Worm (Caenorhabditis elegans) whole organism, mixed stage, embryonic: ENCODE data around the gene abu-2.

ENCODE experiments used
- M03D4.4 ChIP-seq: sonication (generic microtip); optimal IDR thresholded peaks from 2 replicates; lab custom pipeline; 2017; ENCODE audit warnings: mild to moderate bottlenecking, missing genetic modification characterization, missing compliant biosample characterization
- bed-3 ChIP-seq: fragments of 200-800 bp; sonication (Bioruptor generic); optimal IDR thresholded peaks from 3 replicates; lab custom pipeline; 2018; ENCODE audit warnings: mild to moderate bottlenecking, missing genetic modification characterization, moderate library complexity, missing compliant biosample characterization
- blmp-1 ChIP-seq: fragments of 150-350 bp; optimal IDR thresholded peaks from 2 replicates; lab custom pipeline; 2014; ENCODE audit warnings: missing biosample characterization, missing genetic modification characterization
- ceh-39 ChIP-seq: fragments of 150-350 bp; optimal IDR thresholded peaks from 2 replicates; lab custom pipeline; 2014; ENCODE audit warnings: missing biosample characterization, missing genetic modification characterization
- ceh-43 ChIP-seq: fragments of 200-800 bp; sonication (Bioruptor generic); optimal IDR thresholded peaks from 2 replicates; lab custom pipeline; 2018; ENCODE audit warnings: mild to moderate bottlenecking, missing genetic modification characterization, moderate library complexity, missing compliant biosample characterization
- ceh-83 ChIP-seq: fragments of 200-800 bp; sonication (Bioruptor generic); optimal IDR thresholded peaks from 2 replicates; lab custom pipeline; 2018; ENCODE audit warnings: mild to moderate bottlenecking, missing genetic modification characterization, missing compliant biosample characterization
- ces-1 ChIP-seq: fragments of 150-350 bp; optimal IDR thresholded peaks from 2 replicates; lab custom pipeline; 2014; ENCODE audit warnings: missing biosample characterization, missing genetic modification reagents, missing genetic modification characterization
- cnd-1 ChIP-seq: fragments of 200-800 bp; sonication (Bioruptor generic); optimal IDR thresholded peaks from 2 replicates; lab custom pipeline; 2018; ENCODE audit warnings: mild to moderate bottlenecking, missing genetic modification characterization, missing compliant biosample characterization
- drap-1 ChIP-seq: fragments of 200-800 bp; sonication (Bioruptor generic); optimal IDR thresholded peaks from 3 replicates; lab custom pipeline; 2018; ENCODE audit warnings: mild to moderate bottlenecking, missing genetic modification characterization, missing compliant biosample characterization
- elt-1 ChIP-seq: sonication (generic microtip); optimal IDR thresholded peaks from 2 replicates; lab custom pipeline; 2017; ENCODE audit warnings: missing genetic modification characterization, mild to moderate bottlenecking, missing compliant biosample characterization, antibody characterized with exemption, moderate library complexity, borderline replicate concordance; ENCODE audit not compliant: insufficient read depth
- elt-3 ChIP-seq: fragments of 150-350 bp; optimal IDR thresholded peaks from 2 replicates; lab custom pipeline; 2014; ENCODE audit warnings: missing biosample characterization, missing genetic modification characterization
- flh-1 ChIP-seq: fragments of 200-800 bp; sonication (Bioruptor generic); optimal IDR thresholded peaks from 2 replicates; lab custom pipeline; 2018; ENCODE audit warnings: mild to moderate bottlenecking, missing genetic modification characterization, moderate library complexity, missing compliant biosample characterization
- ham-2 ChIP-seq: fragments of 200-800 bp; sonication (Bioruptor generic); optimal IDR thresholded peaks from 2 replicates; lab custom pipeline; 2018; ENCODE audit warnings: mild to moderate bottlenecking, missing genetic modification characterization, missing compliant biosample characterization
- hlh-1 ChIP-seq: fragments of 150-350 bp; optimal IDR thresholded peaks from 2 replicates; lab custom pipeline; 2014; ENCODE audit warnings: missing biosample characterization, missing genetic modification reagents, missing genetic modification characterization
- lin-13 ChIP-seq: fragments of 150-350 bp; optimal IDR thresholded peaks from 2 replicates; lab custom pipeline; 2014; ENCODE audit warnings: missing biosample characterization, missing genetic modification characterization
- lin-32 ChIP-seq: fragments of 200-800 bp; sonication (Bioruptor generic); optimal IDR thresholded peaks from 2 replicates; lab custom pipeline; 2018; ENCODE audit warnings: mild to moderate bottlenecking, missing genetic modification characterization, missing compliant biosample characterization
- lsy-2 ChIP-seq: fragments of 150-350 bp; optimal IDR thresholded peaks from 2 replicates; lab custom pipeline; 2014; ENCODE audit warnings: missing biosample characterization, missing genetic modification characterization
- mab-5 ChIP-seq: fragments of 150-350 bp; optimal IDR thresholded peaks from 2 replicates; lab custom pipeline; 2014; ENCODE audit warnings: missing biosample characterization, missing genetic modification characterization
- mep-1 ChIP-seq: fragments of 150-350 bp; optimal IDR thresholded peaks from 2 replicates; lab custom pipeline; 2017; ENCODE audit warnings: missing biosample characterization, missing genetic modification reagents, missing genetic modification characterization, inconsistent platforms
- mls-2 ChIP-seq: sonication (generic microtip); optimal IDR thresholded peaks from 2 replicates; lab custom pipeline; 2016; ENCODE audit warnings: mild to moderate bottlenecking, missing genetic modification characterization, moderate library complexity, missing compliant biosample characterization
- nhr-12 ChIP-seq: fragments of 150-350 bp; optimal IDR thresholded peaks from 2 replicates; lab custom pipeline; 2014; ENCODE audit warnings: missing biosample characterization, missing genetic modification characterization
- nhr-2 ChIP-seq: fragments of 150-350 bp; optimal IDR thresholded peaks from 2 replicates; lab custom pipeline; 2014; ENCODE audit warnings: missing biosample characterization, missing genetic modification characterization
- nhr-237 ChIP-seq: fragments of 150-350 bp; optimal IDR thresholded peaks from 2 replicates; lab custom pipeline; 2014; ENCODE audit warnings: missing biosample characterization, missing genetic modification characterization
- nhr-28 ChIP-seq: fragments of 150-350 bp; optimal IDR thresholded peaks from 2 replicates; lab custom pipeline; 2014; ENCODE audit warnings: missing biosample characterization, missing genetic modification characterization
- nhr-76 ChIP-seq: sonication (generic microtip); optimal IDR thresholded peaks from 2 replicates; lab custom pipeline; 2017; ENCODE audit warnings: missing biosample characterization, missing genetic modification characterization
- pha-4 ChIP-seq: fragments of 150-350 bp; optimal IDR thresholded peaks from 2 replicates; lab custom pipeline; 2018; ENCODE audit warnings: missing biosample characterization, missing genetic modification reagents, missing genetic modification characterization
- sem-2 ChIP-seq: fragments of 200-800 bp; sonication (Bioruptor generic); optimal IDR thresholded peaks from 2 replicates; lab custom pipeline; 2018; ENCODE audit warnings: mild to moderate bottlenecking, missing genetic modification characterization, missing compliant biosample characterization
- snpc-4 ChIP-seq: fragments of 150-350 bp; optimal IDR thresholded peaks from 2 replicates; lab custom pipeline; 2014; ENCODE audit warnings: missing biosample characterization, missing genetic modification characterization
- sptf-1 ChIP-seq: sonication (generic microtip); optimal IDR thresholded peaks from 2 replicates; lab custom pipeline; 2017; ENCODE audit warnings: mild to moderate bottlenecking, missing genetic modification characterization, moderate library complexity, missing compliant biosample characterization
- tbx-8 ChIP-seq: fragments of 200-800 bp; sonication (Bioruptor generic); optimal IDR thresholded peaks from 2 replicates; lab custom pipeline; 2018; ENCODE audit warnings: mild to moderate bottlenecking, missing genetic modification characterization, moderate library complexity, missing compliant biosample characterization
- unc-120 ChIP-seq: sonication (generic microtip); optimal IDR thresholded peaks from 2 replicates; lab custom pipeline; 2017; ENCODE audit warnings: missing genetic modification characterization, missing compliant biosample characterization; ENCODE audit not compliant: poor library complexity, severe bottlenecking
- unc-39 ChIP-seq: fragments of 150-350 bp; optimal IDR thresholded peaks from 2 replicates; lab custom pipeline; 2014; ENCODE audit warnings: missing biosample characterization, missing genetic modification characterization
- unc-62 ChIP-seq: fragments of 150-350 bp; optimal IDR thresholded peaks from 2 replicates; lab custom pipeline; 2014; ENCODE audit warnings: missing biosample characterization, missing genetic modification reagents, missing genetic modification characterization
- zip-8 ChIP-seq: fragments of 150-350 bp; optimal IDR thresholded peaks from 2 replicates; lab custom pipeline; 2014; ENCODE audit warnings: missing biosample characterization, missing genetic modification characterization
- ztf-11 ChIP-seq: fragments of 150-350 bp; optimal IDR thresholded peaks from 2 replicates; lab custom pipeline; 2014; ENCODE audit warnings: missing biosample characterization, missing genetic modification characterization

The abu-2 gene

ce11 chrX:1454385-1454784, 43.9 kb upstream of the abu-2 start:
- no peak for TF ChIP-seq sem-2
- TF ChIP-seq lsy-2, result peak; percentile 56
- TF ChIP-seq mab-5 (tag; lab: Kevin White, UChicago), result no peak
- peak; percentile 66 for TF ChIP-seq M03D4.4 (tag; lab: Kevin White, UChicago)
- TF ChIP-seq pha-4, result peak; percentile 79
- no peak for TF ChIP-seq nhr-28 (tag; lab: Kevin White, UChicago)
- no peak for TF ChIP-seq unc-39 (tag; lab: Kevin White, UChicago)
- no peak for TF ChIP-seq ceh-43 (GFP tag; lab: Kevin White, UChicago)
- no peak for TF ChIP-seq lin-32 (GFP tag; lab: Kevin White, UChicago)
- TF ChIP-seq bed-3 (GFP tag; lab: Kevin White, UChicago), result no peak
- TF ChIP-seq nhr-2 (tag; lab: Kevin White, UChicago), result no peak
- TF ChIP-seq blmp-1 (tag; lab: Kevin White, UChicago), result no peak
- no peak for TF ChIP-seq elt-1
- TF ChIP-seq sptf-1 (tag; lab: Kevin White, UChicago), result peak; percentile 51
- TF ChIP-seq mls-2 (tag; lab: Kevin White, UChicago), result peak; percentile 40
- peak; percentile 31 for TF ChIP-seq unc-120 (tag; lab: Kevin White, UChicago)
- no peak for TF ChIP-seq ceh-83 (GFP tag; lab: Kevin White, UChicago)
- TF ChIP-seq ham-2, result peak; percentile 81
- TF ChIP-seq nhr-237 (tag; lab: Kevin White, UChicago), result peak; percentile 84
- TF ChIP-seq ces-1 (GFP tag; lab: Kevin White, UChicago), result peak; percentile 52
- no peak for TF ChIP-seq nhr-76
- TF ChIP-seq zip-8, result no peak
- no peak for TF ChIP-seq lin-13 (tag; lab: Kevin White, UChicago)
- TF ChIP-seq snpc-4 (tag; lab: Kevin White, UChicago), result no peak
- peak; percentile 79 for TF ChIP-seq unc-62 (GFP tag; lab: Kevin White, UChicago)
- TF ChIP-seq mep-1 (tag; lab: Kevin White, UChicago), result peak; percentile 30
- TF ChIP-seq tbx-8 (GFP tag; lab: Kevin White, UChicago), result no peak
- TF ChIP-seq nhr-12 (tag; lab: Kevin White, UChicago), result no peak
- no peak for TF ChIP-seq ceh-39 (tag; lab: Kevin White, UChicago)
- no peak for TF ChIP-seq flh-1 (GFP tag; lab: Kevin White, UChicago)
- peak; percentile 79 for TF ChIP-seq elt-3 (tag; lab: Kevin White, UChicago)
- peak; percentile 24 for TF ChIP-seq ztf-11
- peak; percentile 58 for TF ChIP-seq hlh-1
- no peak for TF ChIP-seq cnd-1 (tag; lab: Kevin White, UChicago)
- TF ChIP-seq drap-1 (GFP tag; lab: Kevin White, UChicago), result peak; percentile 69

- TF ChIP-seq zip-8 (no peak), mep-1 (tag; lab: Kevin White, UChicago) (no peak), unc-120 (tag; lab: Kevin White, UChicago) (no peak), mls-2 (tag; lab: Kevin White, UChicago) (no peak), bed-3 (GFP tag; lab: Kevin White, UChicago) (no peak)
Measured at ce11 chrX:1453770-1454169, 43.3 kb upstream of the abu-2 start, which contains the start of gene cebp-1. Gene cebp-1 (minus strand): TSS chrX:1453868.

ce11 chrX:1451816-1452602, 41.6 kb upstream of the abu-2 start:
- TF ChIP-seq nhr-2 (tag; lab: Kevin White, UChicago) (no peak), ceh-83 (GFP tag; lab: Kevin White, UChicago) (no peak), nhr-28 (tag; lab: Kevin White, UChicago) (no peak), lsy-2 (no peak), drap-1 (GFP tag; lab: Kevin White, UChicago) (no peak), sptf-1 (tag; lab: Kevin White, UChicago) (no peak), unc-120 (tag; lab: Kevin White, UChicago) (no peak), sem-2 (no peak), ces-1 (GFP tag; lab: Kevin White, UChicago) (no peak), nhr-76 (no peak), lin-13 (tag; lab: Kevin White, UChicago) (no peak), elt-1 (no peak), ceh-43 (GFP tag; lab: Kevin White, UChicago) (no peak), bed-3 (GFP tag; lab: Kevin White, UChicago) (no peak), mep-1 (tag; lab: Kevin White, UChicago) (no peak), pha-4 (no peak)
